Worm (Caenorhabditis elegans): ENCODE data around the gene cyn-3.
"Not testable (repeated sequence)": the region's sequence is repeated elsewhere in the genome, so short reads cannot be mapped to it uniquely, and the experiment has no call there.

cyn-3 gene

DNA sequence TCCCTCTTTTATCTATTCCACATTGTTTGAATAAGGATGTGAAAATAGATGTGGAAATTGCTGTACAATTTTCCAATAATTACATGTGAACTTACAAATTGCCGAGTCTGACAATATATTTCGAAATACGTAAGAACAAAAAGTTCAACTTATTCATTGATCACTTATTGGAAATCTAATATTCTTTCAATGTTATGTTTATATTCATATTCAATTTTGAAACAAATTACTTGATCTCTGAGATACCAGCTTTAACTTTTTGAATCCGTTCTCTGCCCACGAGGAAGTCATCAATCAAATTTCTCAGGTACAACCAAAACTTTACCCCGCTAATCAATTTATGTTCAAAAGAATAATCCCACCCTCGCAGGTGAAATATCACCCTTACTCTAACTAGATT is 25.4 kb downstream of the cyn-3 start, which contains the start of gene sri-26:
sri-26 (plus strand) TSS at position 301 of the 400 bp plus-strand sequence.
- not testable (repeated sequence) for TF ChIP-seq flt-1 (GFP tag; IDR thresholded peaks at IDR 0.05); med-1 (GFP tag; optimal IDR thresholded peaks at IDR 0.05; ENCODE audit: insufficient read depth); ref-1 (GFP tag; conservative IDR thresholded peaks at IDR 0.05)

- TF ChIP-seq med-1 (GFP tag; optimal IDR thresholded peaks at IDR 0.05; ENCODE audit: insufficient read depth) (no peak), ref-1 (GFP tag; conservative IDR thresholded peaks at IDR 0.05) (no peak), ztf-29 (GFP tag; IDR thresholded peaks at IDR 0.05) (no peak), klf-2 (GFP tag; conservative IDR thresholded peaks at IDR 0.05) (no peak), T22C8.4 (GFP tag; IDR thresholded peaks at IDR 0.05) (no peak), cog-1 (tag; optimal IDR thresholded peaks at IDR 0.05) (no peak), ztf-23 (GFP tag; IDR thresholded peaks at IDR 0.05) (no peak), flt-1 (GFP tag; IDR thresholded peaks at IDR 0.05) (no peak), tab-1 (GFP tag; IDR thresholded peaks at IDR 0.05) (no peak)
Measured at ce11 chrV:15216705-15217104, 27.0 kb downstream of the cyn-3 start, which contains the start of gene sri-25. Gene sri-25 (plus strand): TSS chrV:15217005.

DNA sequence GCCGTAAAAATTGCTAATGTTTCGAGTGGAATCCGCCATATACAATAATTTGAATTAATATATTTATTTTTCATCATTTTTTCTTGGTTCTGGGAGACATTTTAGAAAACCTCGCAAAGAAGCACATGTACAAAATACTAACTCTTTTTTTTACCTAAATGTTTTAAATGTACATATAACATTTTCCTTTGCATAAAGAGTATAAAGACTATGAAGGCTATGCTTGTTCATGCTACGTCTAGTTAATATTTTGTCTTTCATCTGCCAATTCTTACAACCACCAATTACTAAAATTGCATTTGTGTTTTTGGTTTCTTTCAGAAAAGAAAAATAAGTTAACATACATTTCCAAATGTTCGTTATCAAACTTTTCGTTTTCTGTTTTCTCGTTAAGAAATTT is 31.6 kb downstream of the cyn-3 start, which contains the start of gene irld-25:
irld-25 (plus strand) TSS at position 301 of the 400 bp plus-strand sequence.
- TF ChIP-seq ztf-23 (GFP tag; IDR thresholded peaks at IDR 0.05) (no peak), klf-2 (GFP tag; conservative IDR thresholded peaks at IDR 0.05) (no peak)

DNA sequence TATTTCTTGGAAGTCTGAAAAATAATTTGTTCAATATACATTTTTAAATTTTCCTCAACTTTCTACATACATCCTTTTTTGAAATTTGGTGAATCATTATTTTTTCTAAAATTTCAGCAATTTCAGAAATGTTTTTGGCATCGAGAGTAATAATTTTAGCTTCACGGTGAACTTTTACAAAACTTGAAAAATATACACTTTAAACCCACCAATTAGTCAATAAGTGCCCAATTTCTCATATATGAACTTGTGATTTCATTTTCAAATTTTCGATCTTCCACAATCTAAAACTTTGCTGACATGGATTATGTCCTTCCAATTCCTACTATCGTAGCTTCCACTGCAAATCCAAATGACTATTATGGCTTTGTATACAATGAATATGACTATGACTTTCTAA is 33.9 kb downstream of the cyn-3 start, which contains the start of gene srw-24:
srw-24 (plus strand) TSS at position 301 of the 400 bp plus-strand sequence.
- no peak for TF ChIP-seq ref-1 (GFP tag; conservative IDR thresholded peaks at IDR 0.05)
- no peak for TF ChIP-seq ztf-29 (GFP tag; IDR thresholded peaks at IDR 0.05)
- no peak for TF ChIP-seq med-1 (GFP tag; optimal IDR thresholded peaks at IDR 0.05; ENCODE audit: insufficient read depth)
- no peak for TF ChIP-seq T22C8.4 (GFP tag; IDR thresholded peaks at IDR 0.05)
- TF ChIP-seq tab-1 (GFP tag; IDR thresholded peaks at IDR 0.05): no peak
- TF ChIP-seq klf-2 (GFP tag; conservative IDR thresholded peaks at IDR 0.05): no peak
- no peak for TF ChIP-seq cog-1 (tag; optimal IDR thresholded peaks at IDR 0.05)
- TF ChIP-seq ztf-23 (GFP tag; IDR thresholded peaks at IDR 0.05): no peak
- no peak for TF ChIP-seq flt-1 (GFP tag; IDR thresholded peaks at IDR 0.05)

DNA sequence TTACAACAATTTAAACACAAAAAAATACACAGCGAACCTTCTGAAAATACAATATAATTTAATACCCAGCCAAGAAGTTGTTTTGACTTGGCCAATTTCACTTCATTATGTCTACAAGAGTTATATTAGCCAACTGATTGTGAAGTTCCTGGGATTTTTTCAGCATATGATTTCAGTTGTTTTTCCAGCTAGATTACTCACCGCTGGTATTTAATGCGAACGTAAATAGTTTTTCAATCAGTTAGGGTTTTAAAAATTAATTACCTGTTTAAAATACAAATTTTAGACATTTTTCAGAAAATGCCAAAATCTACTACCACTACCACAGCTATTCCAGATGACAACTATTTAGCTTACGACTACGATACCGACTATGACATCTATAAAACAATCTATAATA is 35.9 kb downstream of the cyn-3 start, which contains the start of gene srw-14:
srw-14 (plus strand) TSS at position 301 of the 400 bp plus-strand sequence.
- TF ChIP-seq cog-1 (tag; optimal IDR thresholded peaks at IDR 0.05) (no peak), tab-1 (GFP tag; IDR thresholded peaks at IDR 0.05) (no peak), T22C8.4 (GFP tag; IDR thresholded peaks at IDR 0.05) (no peak), med-1 (GFP tag; optimal IDR thresholded peaks at IDR 0.05; ENCODE audit: insufficient read depth) (no peak), klf-2 (GFP tag; conservative IDR thresholded peaks at IDR 0.05) (no peak), ztf-23 (GFP tag; IDR thresholded peaks at IDR 0.05) (no peak), ref-1 (GFP tag; conservative IDR thresholded peaks at IDR 0.05) (no peak)

- TF ChIP-seq med-1 (GFP tag; optimal IDR thresholded peaks at IDR 0.05; ENCODE audit: insufficient read depth) (no peak), tab-1 (GFP tag; IDR thresholded peaks at IDR 0.05) (no peak), ztf-23 (GFP tag; IDR thresholded peaks at IDR 0.05) (no peak), T22C8.4 (GFP tag; IDR thresholded peaks at IDR 0.05) (no peak), ref-1 (GFP tag; conservative IDR thresholded peaks at IDR 0.05) (no peak), flt-1 (GFP tag; IDR thresholded peaks at IDR 0.05) (no peak)
Measured at ce11 chrV:15226206-15226605, 36.5 kb downstream of the cyn-3 start.

DNA sequence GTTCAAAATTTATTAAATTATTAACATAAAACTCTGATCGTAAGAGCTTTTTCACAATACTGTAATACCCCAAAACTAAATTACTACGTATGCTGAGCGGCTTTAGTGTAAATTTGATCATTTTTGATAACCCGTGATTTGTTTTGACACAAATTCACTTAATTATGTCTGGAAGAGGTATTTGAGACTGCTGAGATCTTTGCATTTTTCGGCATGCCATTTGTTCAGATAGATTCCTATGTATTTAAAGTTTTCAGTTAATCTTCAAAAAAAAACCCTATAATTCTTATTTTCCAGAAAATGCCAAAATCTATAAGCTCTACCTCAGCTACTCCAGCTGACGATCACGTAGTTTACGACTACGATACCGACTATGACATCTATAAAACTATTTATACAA is 40.5 kb downstream of the cyn-3 start, which contains the start of gene srw-15:
srw-15 (plus strand) TSS at position 301 of the 400 bp plus-strand sequence.
- TF ChIP-seq tab-1 (GFP tag; IDR thresholded peaks at IDR 0.05) (no peak), flt-1 (GFP tag; IDR thresholded peaks at IDR 0.05) (no peak), T22C8.4 (GFP tag; IDR thresholded peaks at IDR 0.05) (no peak), ztf-29 (GFP tag; IDR thresholded peaks at IDR 0.05) (no peak), ztf-23 (GFP tag; IDR thresholded peaks at IDR 0.05) (no peak), med-1 (GFP tag; optimal IDR thresholded peaks at IDR 0.05; ENCODE audit: insufficient read depth) (no peak)

DNA sequence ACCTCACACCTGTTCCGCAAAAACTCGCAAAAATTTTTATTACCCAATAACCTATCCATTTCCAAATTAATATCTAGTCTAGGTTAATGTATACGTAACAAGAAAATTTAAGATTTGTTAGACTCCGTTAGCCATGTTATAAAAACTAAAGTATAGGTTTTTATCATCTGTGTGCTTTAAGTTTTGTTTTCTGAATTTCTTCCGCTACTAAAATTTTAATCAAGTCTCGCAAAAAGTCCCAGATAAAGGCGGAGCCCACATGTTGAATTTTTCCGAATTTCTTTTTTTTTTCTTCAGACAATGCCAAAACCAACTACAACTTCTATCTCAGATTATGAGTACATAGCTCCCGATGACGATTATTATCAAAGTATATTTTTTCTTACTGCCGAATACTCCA is 42.5 kb downstream of the cyn-3 start, which contains the start of gene srw-13:
srw-13 (plus strand) TSS at position 301 of the 400 bp plus-strand sequence.
- TF ChIP-seq med-1 (GFP tag; optimal IDR thresholded peaks at IDR 0.05; ENCODE audit: insufficient read depth): no peak
- TF ChIP-seq ztf-29 (GFP tag; IDR thresholded peaks at IDR 0.05): no peak
- TF ChIP-seq tab-1 (GFP tag; IDR thresholded peaks at IDR 0.05): no peak
- no peak for TF ChIP-seq klf-2 (GFP tag; conservative IDR thresholded peaks at IDR 0.05)
- no peak for TF ChIP-seq flt-1 (GFP tag; IDR thresholded peaks at IDR 0.05)
- no peak for TF ChIP-seq cog-1 (tag; optimal IDR thresholded peaks at IDR 0.05)
- no peak for TF ChIP-seq T22C8.4 (GFP tag; IDR thresholded peaks at IDR 0.05)
- TF ChIP-seq ref-1 (GFP tag; conservative IDR thresholded peaks at IDR 0.05): no peak
- TF ChIP-seq ztf-23 (GFP tag; IDR thresholded peaks at IDR 0.05): no peak

DNA sequence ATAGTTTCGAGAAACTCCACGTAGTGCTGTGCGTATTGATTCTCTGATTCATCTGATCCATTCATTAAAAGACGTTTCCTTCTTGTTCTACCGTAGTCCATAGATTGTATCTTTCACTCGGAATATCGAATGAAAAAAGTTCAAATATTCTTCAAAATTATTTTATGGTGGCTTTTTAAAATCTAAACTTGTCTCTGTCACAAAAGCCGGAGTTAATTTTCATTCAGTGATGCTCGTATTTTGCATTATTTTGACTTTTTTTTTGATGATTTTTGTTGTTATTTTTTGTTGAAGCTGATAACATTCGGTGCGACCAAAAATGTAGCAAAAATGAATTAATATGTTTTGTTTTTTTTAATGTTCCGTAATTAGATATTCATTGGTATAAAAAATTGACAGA is 45.9 kb downstream of the cyn-3 start, which contains the start of gene nhr-164:
nhr-164 (minus strand) TSS at position 101 of the 400 bp plus-strand sequence.
- TF ChIP-seq T22C8.4 (GFP tag; IDR thresholded peaks at IDR 0.05): no peak
- no peak for TF ChIP-seq tab-1 (GFP tag; IDR thresholded peaks at IDR 0.05)
- TF ChIP-seq ztf-29 (GFP tag; IDR thresholded peaks at IDR 0.05): no peak
- TF ChIP-seq cog-1 (tag; optimal IDR thresholded peaks at IDR 0.05): no peak
- no peak for TF ChIP-seq ref-1 (GFP tag; conservative IDR thresholded peaks at IDR 0.05)
- no peak for TF ChIP-seq flt-1 (GFP tag; IDR thresholded peaks at IDR 0.05)
- no peak for TF ChIP-seq ztf-23 (GFP tag; IDR thresholded peaks at IDR 0.05)
- TF ChIP-seq klf-2 (GFP tag; conservative IDR thresholded peaks at IDR 0.05): no peak
- no peak for TF ChIP-seq med-1 (GFP tag; optimal IDR thresholded peaks at IDR 0.05; ENCODE audit: insufficient read depth)

- TF ChIP-seq T22C8.4 (GFP tag; IDR thresholded peaks at IDR 0.05): no peak
- TF ChIP-seq ztf-23 (GFP tag; IDR thresholded peaks at IDR 0.05): no peak
- TF ChIP-seq cog-1 (tag; optimal IDR thresholded peaks at IDR 0.05): no peak
- TF ChIP-seq ref-1 (GFP tag; conservative IDR thresholded peaks at IDR 0.05): no peak
- no peak for TF ChIP-seq med-1 (GFP tag; optimal IDR thresholded peaks at IDR 0.05; ENCODE audit: insufficient read depth)
- TF ChIP-seq ztf-29 (GFP tag; IDR thresholded peaks at IDR 0.05): no peak
- no peak for TF ChIP-seq flt-1 (GFP tag; IDR thresholded peaks at IDR 0.05)
- TF ChIP-seq tab-1 (GFP tag; IDR thresholded peaks at IDR 0.05): no peak
- no peak for TF ChIP-seq klf-2 (GFP tag; conservative IDR thresholded peaks at IDR 0.05)
Measured at ce11 chrV:15238552-15238951, 48.8 kb downstream of the cyn-3 start, which contains the start of gene srw-12. Gene srw-12 (minus strand): TSS chrV:15238652.

All from whole organism, midembryonic.